Fruit fly (Drosophila melanogaster): Measurements from ENCODE around the gene CG42819.

Gene CG42819

dm6 chr2L:8416350-8417046, 27.4 kb upstream of the CG42819 start:
- peak; percentile 35; the same call in 1 of the 2 replicates for TF ChIP-seq CG12605 (GFP tag; IDR thresholded peaks at IDR 0.05)
- TF ChIP-seq CG10348 (GFP tag; IDR thresholded peaks at IDR 0.05) = no peak
- peak; percentile 68 for TF ChIP-seq Pif1B (GFP tag; optimal IDR thresholded peaks at IDR 0.05)
- TF ChIP-seq rn (GFP tag; IDR thresholded peaks at IDR 0.05) = no peak
- peak; percentile 65 for TF ChIP-seq CG4496 (GFP tag; IDR thresholded peaks at IDR 0.05)
- 0 out of 3 replicates have a peak, but pooled peaks have one; percentile 62 for TF ChIP-seq fd96Ca (GFP tag; IDR thresholded peaks at IDR 0.05)
- peak; percentile 61 for TF ChIP-seq CG34367 (tag; optimal IDR thresholded peaks at IDR 0.05)
- TF ChIP-seq CG8301 (tag; optimal IDR thresholded peaks at IDR 0.05) = peak; percentile 59
- TF ChIP-seq CG32121 (GFP tag; IDR thresholded peaks at IDR 0.05) = peak; percentile 19; the same call in 1 of the 2 replicates
- peak; percentile 72 for TF ChIP-seq CG14655 (GFP tag; optimal IDR thresholded peaks at IDR 0.05)
- TF ChIP-seq gl (tag; optimal IDR thresholded peaks at IDR 0.05) = peak; percentile 61
- TF ChIP-seq CG8159 (tag; optimal IDR thresholded peaks at IDR 0.05) = peak; percentile 69
- TF ChIP-seq Pif1A (GFP tag; optimal IDR thresholded peaks at IDR 0.05) = peak; percentile 82
- peak; percentile 65 for TF ChIP-seq CG9948 (tag; optimal IDR thresholded peaks at IDR 0.05)
- peak; percentile 60 for TF ChIP-seq CG15710 (tag; optimal IDR thresholded peaks at IDR 0.05)
- peak; percentile 65 for TF ChIP-seq CG17806 (tag; optimal IDR thresholded peaks at IDR 0.05)
- TF ChIP-seq CG13204 (GFP tag; optimal IDR thresholded peaks at IDR 0.05) = peak; percentile 66
- peak; percentile 97 for TF ChIP-seq EcR (GFP tag; optimal IDR thresholded peaks at IDR 0.05)
- TF ChIP-seq Ets98B (GFP tag; IDR thresholded peaks at IDR 0.05) = peak; percentile 30; the same call in 1 of the 2 replicates
- peak; percentile 69 for TF ChIP-seq Snoo (tag; optimal IDR thresholded peaks at IDR 0.05)
- TF ChIP-seq D1 (tag; optimal IDR thresholded peaks at IDR 0.05) = peak; percentile 0

- TF ChIP-seq CG15710 (tag; optimal IDR thresholded peaks at IDR 0.05) = peak; percentile 28
- peak; percentile 44 for TF ChIP-seq Pif1B (GFP tag; optimal IDR thresholded peaks at IDR 0.05)
- no peak for TF ChIP-seq gl (tag; optimal IDR thresholded peaks at IDR 0.05)
- peak; percentile 39 for TF ChIP-seq D1 (tag; optimal IDR thresholded peaks at IDR 0.05)
- TF ChIP-seq CG34367 (tag; optimal IDR thresholded peaks at IDR 0.05) = no peak
- no peak for TF ChIP-seq rn (GFP tag; IDR thresholded peaks at IDR 0.05)
- peak; percentile 25; the same call in 1 of the 3 replicates for TF ChIP-seq fd96Ca (GFP tag; IDR thresholded peaks at IDR 0.05)
- TF ChIP-seq CG13204 (GFP tag; optimal IDR thresholded peaks at IDR 0.05) = no peak
- TF ChIP-seq CG8301 (tag; optimal IDR thresholded peaks at IDR 0.05) = no peak
- no peak for TF ChIP-seq Snoo (tag; optimal IDR thresholded peaks at IDR 0.05)
- TF ChIP-seq EcR (GFP tag; optimal IDR thresholded peaks at IDR 0.05) = no peak
- no peak for TF ChIP-seq CG17806 (tag; optimal IDR thresholded peaks at IDR 0.05)
- TF ChIP-seq CG10348 (GFP tag; IDR thresholded peaks at IDR 0.05) = no peak
- peak; percentile 28 for TF ChIP-seq CG9948 (tag; optimal IDR thresholded peaks at IDR 0.05)
- peak; percentile 57 for TF ChIP-seq CG8159 (tag; optimal IDR thresholded peaks at IDR 0.05)
- no peak for TF ChIP-seq Pif1A (GFP tag; optimal IDR thresholded peaks at IDR 0.05)
- peak; percentile 44; the same call in 1 of the 2 replicates for TF ChIP-seq CG32121 (GFP tag; IDR thresholded peaks at IDR 0.05)
- peak; percentile 35 for TF ChIP-seq Ets98B (GFP tag; IDR thresholded peaks at IDR 0.05)
- TF ChIP-seq CG12605 (GFP tag; IDR thresholded peaks at IDR 0.05) = no peak
- TF ChIP-seq CG14655 (GFP tag; optimal IDR thresholded peaks at IDR 0.05) = no peak
- TF ChIP-seq CG4496 (GFP tag; IDR thresholded peaks at IDR 0.05) = 0 out of 3 replicates have a peak, but pooled peaks have one; percentile 15
These were observed 26.1 kb upstream of the CG42819 start, which contains the start of the genes CG13398 and Akap200 for dm6 chr2L:8414887-8415883. Gene CG13398 (minus strand): TSS chr2L:8415256. Gene Akap200 (plus strand): TSS chr2L:8415690.

dm6 chr2L:8411530-8411929, 22.4 kb upstream of the CG42819 start, which contains the start of gene Naglu:
Gene Naglu (minus strand): TSS chr2L:8411868.
- TF ChIP-seq EcR (GFP tag; optimal IDR thresholded peaks at IDR 0.05) = peak; percentile 57
- TF ChIP-seq gl (tag; optimal IDR thresholded peaks at IDR 0.05) = no peak
- no peak for TF ChIP-seq CG32121 (GFP tag; IDR thresholded peaks at IDR 0.05)
- no peak for TF ChIP-seq CG4496 (GFP tag; IDR thresholded peaks at IDR 0.05)
- TF ChIP-seq CG8301 (tag; optimal IDR thresholded peaks at IDR 0.05) = no peak
- no peak for TF ChIP-seq Ets98B (GFP tag; IDR thresholded peaks at IDR 0.05)
- no peak for TF ChIP-seq Snoo (tag; optimal IDR thresholded peaks at IDR 0.05)
- no peak for TF ChIP-seq Pif1B (GFP tag; optimal IDR thresholded peaks at IDR 0.05)
- TF ChIP-seq D1 (tag; optimal IDR thresholded peaks at IDR 0.05) = no peak

dm6 chr2L:8403286-8404270, 14.4 kb upstream of the CG42819 start, which contains the start of gene emb:
Gene emb (plus strand): TSS chr2L:8403573.
- TF ChIP-seq CG12605 (GFP tag; IDR thresholded peaks at IDR 0.05) (peak; percentile 73; the same call in 1 of the 2 replicates), Pif1A (GFP tag; optimal IDR thresholded peaks at IDR 0.05) (no peak), Snoo (tag; optimal IDR thresholded peaks at IDR 0.05) (peak; percentile 41), CG8301 (tag; optimal IDR thresholded peaks at IDR 0.05) (no peak), Pif1B (GFP tag; optimal IDR thresholded peaks at IDR 0.05) (no peak), CG15710 (tag; optimal IDR thresholded peaks at IDR 0.05) (peak; percentile 35), CG9948 (tag; optimal IDR thresholded peaks at IDR 0.05) (peak; percentile 12), CG4496 (GFP tag; IDR thresholded peaks at IDR 0.05) (peak; percentile 72), CG10348 (GFP tag; IDR thresholded peaks at IDR 0.05) (no peak), D1 (tag; optimal IDR thresholded peaks at IDR 0.05) (no peak), CG13204 (GFP tag; optimal IDR thresholded peaks at IDR 0.05) (no peak), Ets98B (GFP tag; IDR thresholded peaks at IDR 0.05) (0 out of 2 replicates have a peak, but pooled peaks have one; percentile 36), CG8159 (tag; optimal IDR thresholded peaks at IDR 0.05) (peak; percentile 49), fd96Ca (GFP tag; IDR thresholded peaks at IDR 0.05) (peak; percentile 50), CG32121 (GFP tag; IDR thresholded peaks at IDR 0.05) (peak; percentile 49; the same call in 1 of the 2 replicates), rn (GFP tag; IDR thresholded peaks at IDR 0.05) (peak; percentile 24; the same call in 1 of the 2 replicates), CG14655 (GFP tag; optimal IDR thresholded peaks at IDR 0.05) (no peak), gl (tag; optimal IDR thresholded peaks at IDR 0.05) (peak; percentile 74), CG34367 (tag; optimal IDR thresholded peaks at IDR 0.05) (peak; percentile 39), EcR (GFP tag; optimal IDR thresholded peaks at IDR 0.05) (peak; percentile 11), CG17806 (tag; optimal IDR thresholded peaks at IDR 0.05) (peak; percentile 3)
